Fruit fly (Drosophila melanogaster) whole organism: ENCODE measurements around the gene CG4291.

Experiments used
- CG8478 ChIP-seq: fragments of >200 bp; optimal IDR thresholded peaks from 2 replicates; lab custom pipeline; 2018; ENCODE audit warnings: inconsistent platforms
- EcR ChIP-seq, 2 experiments: fragments of >200 bp; optimal IDR thresholded peaks; 2 replicates each; lab custom pipeline; 2017; ENCODE audit warnings: missing biosample characterization in 2 of 2, missing genetic modification characterization in 2 of 2, missing genetic modification reagents in 2 of 2
- pan ChIP-seq: fragments of >200 bp; optimal IDR thresholded peaks from 2 replicates; lab custom pipeline; 2017
- usp ChIP-seq: fragments of >200 bp; optimal IDR thresholded peaks from 2 replicates; lab custom pipeline; 2017; ENCODE audit warnings: missing biosample characterization, missing genetic modification characterization, mixed read lengths

DNA sequence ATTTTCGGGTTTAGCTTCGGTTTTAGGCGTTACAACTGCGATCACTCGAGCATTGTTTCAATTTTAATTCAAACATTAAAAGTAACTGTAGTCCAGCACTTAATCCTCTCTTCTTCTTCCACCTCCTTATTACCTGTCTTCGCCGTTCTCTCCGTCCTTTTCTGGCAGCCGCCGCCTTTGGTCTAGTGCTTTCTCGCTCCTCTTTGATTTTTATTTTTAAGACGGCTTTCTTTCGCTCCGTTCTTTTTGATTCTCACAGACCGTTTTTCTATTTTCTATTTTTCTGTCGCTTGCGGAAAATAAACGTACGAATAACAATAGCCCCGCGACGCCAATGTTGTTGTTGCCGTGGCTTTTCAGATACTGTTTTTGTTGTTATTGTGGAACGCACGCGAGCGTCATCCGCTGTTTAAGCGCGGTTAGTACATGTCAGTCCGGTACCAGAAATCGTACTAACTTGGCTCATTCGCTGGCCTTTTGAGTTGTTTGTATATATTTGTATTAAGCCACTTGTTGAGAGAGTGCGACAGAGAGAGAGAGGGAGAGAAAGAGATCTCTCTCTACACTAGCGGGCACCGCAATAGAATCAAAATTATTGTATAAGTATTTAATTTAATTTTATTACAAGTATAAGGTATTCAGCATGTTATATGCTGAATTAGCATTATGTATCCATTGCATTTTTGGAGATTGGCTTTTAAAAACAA is 15.5 kb upstream of the CG4291 start, which contains the start of gene aru:
- TF ChIP-seq pan (lab: Kevin White, UChicago) (no peak), EcR (GFP tag; optimal IDR thresholded peaks at IDR 0.05; lab: Kevin White, UChicago) (no peak), CG8478 (lab: Kevin White, UChicago) (peak; percentile 25), usp (GFP tag; lab: Kevin White, UChicago) (no peak)
